Fruit fly (Drosophila melanogaster) whole organism, embryonic: ENCODE measurements around the gene dikar.

Experiments
- Aef1 ChIP-seq: fragments of 200-800 bp; sonication (Bioruptor generic); IDR thresholded peaks from 3 replicates; pipeline ENCODE4 v1.3.6; 2022; ENCODE audit warnings: missing biosample characterization, missing genetic modification characterization
- Awh ChIP-seq: fragments of 200-800 bp; sonication (Bioruptor generic); IDR thresholded peaks from 2 replicates; pipeline ENCODE4, ENCODE4 v1.3.6; 2022; ENCODE audit warnings: missing biosample characterization, missing genetic modification characterization
- CG10147 ChIP-seq: fragments of 200-800 bp; sonication (Bioruptor generic); optimal IDR thresholded peaks from 2 replicates; lab custom pipeline; 2019; ENCODE audit warnings: missing biosample characterization, mild to moderate bottlenecking, missing genetic modification characterization, moderate library complexity
- CG10543 ChIP-seq: fragments of 200-800 bp; sonication (Bioruptor generic); optimal IDR thresholded peaks from 3 replicates; lab custom pipeline; 2017; ENCODE audit warnings: missing biosample characterization, mild to moderate bottlenecking, missing genetic modification characterization, moderate library complexity
- CG11723 ChIP-seq: fragments of 200-800 bp; sonication (Bioruptor generic); optimal IDR thresholded peaks from 2 replicates; lab custom pipeline; 2017; ENCODE audit warnings: missing biosample characterization, mild to moderate bottlenecking, missing genetic modification characterization
- CG12104 ChIP-seq: fragments of 200-800 bp; sonication (Bioruptor generic); optimal IDR thresholded peaks from 3 replicates; lab custom pipeline; 2016; ENCODE audit warnings: missing biosample characterization, missing genetic modification characterization
- CG12299 ChIP-seq: fragments of 200-800 bp; sonication (Bioruptor generic); optimal IDR thresholded peaks from 2 replicates; lab custom pipeline; 2018; ENCODE audit warnings: missing biosample characterization, mild to moderate bottlenecking, missing genetic modification characterization
- CG14050 ChIP-seq: fragments of 200-800 bp; sonication (Bioruptor generic); IDR thresholded peaks from 3 replicates; pipeline ENCODE4 v1.3.6; 2022; ENCODE audit warnings: missing biosample characterization, missing genetic modification characterization
- CG15514 ChIP-seq: fragments of 200-800 bp; sonication (Bioruptor generic); optimal IDR thresholded peaks from 3 replicates; lab custom pipeline; 2017; ENCODE audit warnings: missing biosample characterization, missing genetic modification characterization, mild to moderate bottlenecking, moderate library complexity, missing genetic modification reagents
- CG17359 ChIP-seq: fragments of 200-800 bp; sonication (Bioruptor generic); optimal IDR thresholded peaks from 3 replicates; lab custom pipeline; 2018; ENCODE audit warnings: missing biosample characterization, mild to moderate bottlenecking, missing genetic modification characterization, moderate library complexity
- CG17612 ChIP-seq: fragments of 200-800 bp; sonication (Bioruptor generic); IDR thresholded peaks from 2 replicates; pipeline ENCODE4 v1.3.6; 2022; ENCODE audit warnings: missing biosample characterization, missing genetic modification characterization
- CG18599 ChIP-seq: fragments of 200-800 bp; sonication (Bioruptor generic); optimal IDR thresholded peaks from 3 replicates; lab custom pipeline; 2017; ENCODE audit warnings: missing biosample characterization, missing genetic modification characterization, mild to moderate bottlenecking, moderate library complexity, missing genetic modification reagents
- CG18764 ChIP-seq: fragments of 200-800 bp; sonication (Bioruptor generic); optimal IDR thresholded peaks from 3 replicates; lab custom pipeline; 2016; ENCODE audit warnings: missing biosample characterization, missing genetic modification characterization
- CG30020 ChIP-seq: fragments of 200-800 bp; optimal IDR thresholded peaks from 2 replicates; lab custom pipeline; 2019; ENCODE audit warnings: missing biosample characterization, mild to moderate bottlenecking, missing genetic modification characterization, moderate library complexity
- CG34422 ChIP-seq: fragments of 200-800 bp; sonication (Bioruptor generic); IDR thresholded peaks from 3 replicates; pipeline ENCODE4 v1.3.6; 2022; ENCODE audit warnings: missing biosample characterization, missing genetic modification characterization
- CG3838 ChIP-seq: fragments of 200-800 bp; sonication (Bioruptor generic); optimal IDR thresholded peaks from 3 replicates; lab custom pipeline; 2016; ENCODE audit warnings: missing biosample characterization, missing genetic modification characterization
- CG5953 ChIP-seq: fragments of 200-800 bp; sonication (Bioruptor generic); IDR thresholded peaks from 2 replicates; pipeline ENCODE4 v1.3.6; 2022; ENCODE audit warnings: missing biosample characterization, missing genetic modification characterization
- CG6654 ChIP-seq: fragments of 200-800 bp; sonication (Bioruptor generic); optimal IDR thresholded peaks from 2 replicates; lab custom pipeline; 2017; ENCODE audit warnings: missing biosample characterization, mild to moderate bottlenecking, missing genetic modification characterization
- CG7745 ChIP-seq: fragments of 200-800 bp; sonication (Bioruptor generic); optimal IDR thresholded peaks from 2 replicates; lab custom pipeline; 2018; ENCODE audit warnings: missing biosample characterization, mild to moderate bottlenecking, missing genetic modification characterization, moderate library complexity
- CG8359 ChIP-seq: fragments of 200-800 bp; sonication (Bioruptor generic); optimal IDR thresholded peaks from 2 replicates; lab custom pipeline; 2017; ENCODE audit warnings: missing biosample characterization, mild to moderate bottlenecking, missing genetic modification characterization, borderline replicate concordance
- CoRest ChIP-seq: fragments of 200-800 bp; sonication (Bioruptor generic); optimal IDR thresholded peaks from 3 replicates; lab custom pipeline; 2018; ENCODE audit warnings: missing biosample characterization, mild to moderate bottlenecking, missing genetic modification characterization, moderate library complexity
- D ChIP-seq, 2 experiments: fragments of 200-800 bp in 1 of 2; fragments of >200 bp in 1 of 2; sonication (Bioruptor generic) in 1 of 2; optimal IDR thresholded peaks; 2 replicates in 1 of 2; 3 replicates in 1 of 2; lab custom pipeline; 2017; ENCODE audit warnings: mild to moderate bottlenecking in 1 of 2, missing biosample characterization in 1 of 2, missing genetic modification characterization in 1 of 2, missing genetic modification reagents in 1 of 2
- Drgx ChIP-seq: fragments of 200-800 bp; sonication (Bioruptor generic); IDR thresholded peaks from 2 replicates; pipeline ENCODE4 v1.3.6; 2022; ENCODE audit warnings: missing biosample characterization, missing genetic modification characterization
- HLH54F ChIP-seq: fragments of 200-800 bp; sonication (Bioruptor generic); optimal IDR thresholded peaks from 3 replicates; lab custom pipeline; 2016; ENCODE audit warnings: missing biosample characterization, missing genetic modification characterization
- Hey ChIP-seq: fragments of 200-800 bp; sonication (Bioruptor generic); optimal IDR thresholded peaks from 3 replicates; lab custom pipeline; 2018; ENCODE audit warnings: missing biosample characterization, mild to moderate bottlenecking, missing genetic modification characterization
- Kr ChIP-seq: fragments of 200-800 bp; sonication (Bioruptor generic); optimal IDR thresholded peaks from 2 replicates; lab custom pipeline; 2017; ENCODE audit warnings: missing biosample characterization, mild to moderate bottlenecking, missing genetic modification characterization
- Nf-YB ChIP-seq: fragments of 200-800 bp; sonication (Bioruptor generic); optimal IDR thresholded peaks from 3 replicates; lab custom pipeline; 2019; ENCODE audit warnings: missing biosample characterization, mild to moderate bottlenecking, missing genetic modification characterization, moderate library complexity
- Poxn ChIP-seq: fragments of 200-800 bp; sonication (Bioruptor generic); IDR thresholded peaks from 2 replicates; pipeline ENCODE4 v1.3.6; 2022; ENCODE audit warnings: missing biosample characterization, missing genetic modification characterization
- Sry-β ChIP-seq: fragments of 200-800 bp; sonication (Bioruptor generic); optimal IDR thresholded peaks from 2 replicates; lab custom pipeline; 2018; ENCODE audit warnings: missing biosample characterization, mild to moderate bottlenecking, missing genetic modification characterization, moderate library complexity
- Xbp1 ChIP-seq: fragments of 200-800 bp; sonication (Bioruptor generic); optimal IDR thresholded peaks from 3 replicates; lab custom pipeline; 2016; ENCODE audit warnings: missing biosample characterization, mild to moderate bottlenecking, missing genetic modification characterization
- bbx ChIP-seq: fragments of 200-800 bp; sonication (Bioruptor generic); IDR thresholded peaks from 2 replicates; pipeline ENCODE4 v1.3.6; 2022; ENCODE audit warnings: missing biosample characterization, missing genetic modification characterization; ENCODE audit not compliant: partially characterized antibody
- bsh ChIP-seq, 2 experiments: fragments of 200-800 bp; sonication (Bioruptor generic); optimal IDR thresholded peaks; 2 replicates each; lab custom pipeline; 2017 to 2018; ENCODE audit warnings: mild to moderate bottlenecking in 2 of 2, missing biosample characterization in 2 of 2, missing genetic modification characterization in 2 of 2, moderate library complexity in 1 of 2
- chn ChIP-seq: fragments of 200-800 bp; sonication (Bioruptor generic); optimal IDR thresholded peaks from 2 replicates; lab custom pipeline; 2016; ENCODE audit warnings: missing biosample characterization, missing genetic modification characterization
- croc ChIP-seq: fragments of 200-800 bp; sonication (Bioruptor generic); conservative IDR thresholded peaks from 3 replicates; pipeline ENCODE4 v1.3.6; 2022; ENCODE audit warnings: missing biosample characterization, missing genetic modification characterization
- dan ChIP-seq: fragments of 200-800 bp; sonication (Bioruptor generic); IDR thresholded peaks from 2 replicates; pipeline ENCODE4 v1.3.6; 2022; ENCODE audit warnings: missing biosample characterization, missing genetic modification characterization
- dimm ChIP-seq: fragments of 200-800 bp; sonication (Bioruptor generic); IDR thresholded peaks from 2 replicates; pipeline ENCODE4 v1.3.6; 2022; ENCODE audit warnings: missing biosample characterization, missing genetic modification characterization
- exex ChIP-seq: fragments of 200-800 bp; sonication (Bioruptor generic); optimal IDR thresholded peaks from 4 replicates; lab custom pipeline; 2018; ENCODE audit warnings: missing biosample characterization, mild to moderate bottlenecking, missing genetic modification characterization, moderate library complexity
- gcm2 ChIP-seq: fragments of 200-800 bp; sonication (Bioruptor generic); optimal IDR thresholded peaks from 2 replicates; lab custom pipeline; 2016; ENCODE audit warnings: missing biosample characterization, missing genetic modification characterization
- hbn ChIP-seq: fragments of 200-800 bp; sonication (Bioruptor generic); IDR thresholded peaks from 2 replicates; pipeline ENCODE4 v1.3.6; 2022; ENCODE audit warnings: missing biosample characterization, missing genetic modification characterization; ENCODE audit not compliant: partially characterized antibody
- klu ChIP-seq: fragments of 200-800 bp; sonication (Bioruptor generic); IDR thresholded peaks from 2 replicates; pipeline ENCODE4 v1.3.6; 2022; ENCODE audit warnings: missing biosample characterization, missing genetic modification characterization
- lov ChIP-seq, 2 experiments: fragments of 200-800 bp in 1 of 2; fragments of >200 bp in 1 of 2; sonication (Bioruptor generic) in 1 of 2; IDR thresholded peaks in 1 of 2; optimal IDR thresholded peaks in 1 of 2; 2 replicates in 1 of 2; 3 replicates in 1 of 2; pipeline versions ENCODE4 v1.3.6 to Lab custom; 2017 to 2022; ENCODE audit warnings: missing biosample characterization in 1 of 2, missing genetic modification characterization in 1 of 2
- odd ChIP-seq: fragments of 200-800 bp; sonication (Bioruptor generic); optimal IDR thresholded peaks from 2 replicates; lab custom pipeline; 2017; ENCODE audit warnings: missing biosample characterization, mild to moderate bottlenecking, missing genetic modification characterization
- onecut ChIP-seq: fragments of 200-800 bp; sonication (Bioruptor generic); IDR thresholded peaks from 2 replicates; pipeline ENCODE4 v1.3.6; 2022; ENCODE audit warnings: missing biosample characterization, missing genetic modification characterization
- peb ChIP-seq: fragments of 200-800 bp; sonication (Bioruptor generic); IDR thresholded peaks from 2 replicates; pipeline ENCODE4 v1.3.6; 2022; ENCODE audit warnings: missing biosample characterization, missing genetic modification characterization
- pho ChIP-seq: fragments of 200-800 bp; sonication (Bioruptor generic); optimal IDR thresholded peaks from 2 replicates; lab custom pipeline; 2016; ENCODE audit warnings: missing biosample characterization, missing genetic modification characterization
- shn ChIP-seq: fragments of 200-800 bp; sonication (Bioruptor generic); optimal IDR thresholded peaks from 3 replicates; lab custom pipeline; 2016; ENCODE audit warnings: missing biosample characterization, missing genetic modification characterization
- stc ChIP-seq: fragments of 200-800 bp; sonication (Bioruptor generic); IDR thresholded peaks from 2 replicates; pipeline ENCODE4 v1.3.6; 2022; ENCODE audit warnings: missing biosample characterization, missing genetic modification characterization
- trem ChIP-seq: fragments of 200-800 bp; optimal IDR thresholded peaks from 3 replicates; lab custom pipeline; 2019; ENCODE audit warnings: missing biosample characterization, mild to moderate bottlenecking, missing genetic modification characterization, moderate library complexity
- wek ChIP-seq: fragments of 200-800 bp; sonication (Bioruptor generic); optimal IDR thresholded peaks from 3 replicates; lab custom pipeline; 2018; ENCODE audit warnings: missing biosample characterization, mild to moderate bottlenecking, missing genetic modification characterization, moderate library complexity
- zf30C ChIP-seq: fragments of 200-800 bp; sonication (Bioruptor generic); optimal IDR thresholded peaks from 3 replicates; lab custom pipeline; 2018; ENCODE audit warnings: missing biosample characterization, mild to moderate bottlenecking, missing genetic modification characterization

The dikar gene

DNA sequence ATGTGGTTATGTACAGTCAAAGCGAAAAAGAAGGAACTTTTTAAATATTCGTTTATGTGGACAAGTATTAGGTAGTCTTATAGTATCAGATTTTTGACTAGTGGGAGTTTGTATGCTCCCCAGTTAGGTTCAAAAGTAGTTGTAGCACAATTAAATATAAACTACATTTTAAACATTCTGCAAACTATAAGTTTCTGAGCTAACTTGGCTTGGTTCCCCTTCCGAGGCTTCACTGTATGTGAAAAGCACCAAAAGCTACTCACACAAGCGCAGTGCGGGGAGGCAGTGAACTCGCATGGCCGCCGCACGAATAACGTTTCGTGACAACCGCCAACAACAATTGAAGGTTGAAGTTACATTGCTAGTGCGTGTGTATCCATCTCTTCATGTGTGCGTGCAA lies 34.6 kb upstream of the dikar start (continued):
- no peak for TF ChIP-seq stc (GFP tag; lab: Robert Waterston, UW)
- TF ChIP-seq CG3838 (GFP tag; lab: Kevin White, UChicago) = no peak
- no peak for TF ChIP-seq Poxn (GFP tag; lab: Robert Waterston, UW)
- no peak for TF ChIP-seq pho (GFP tag; lab: Kevin White, UChicago)
- no peak for TF ChIP-seq CG11723 (GFP tag; lab: Kevin White, UChicago)
- TF ChIP-seq dimm = peak; percentile 33
- no peak for TF ChIP-seq dan (GFP tag; lab: Robert Waterston, UW)
- no peak for TF ChIP-seq CG12104
- no peak for TF ChIP-seq hbn (GFP tag; lab: Robert Waterston, UW)
- TF ChIP-seq CG12299 (tag; lab: Kevin White, UChicago) = no peak
- no peak for TF ChIP-seq CG17612
- TF ChIP-seq Nf-YB (GFP tag; lab: Kevin White, UChicago) = no peak
- no peak for TF ChIP-seq lov (optimal IDR thresholded peaks at IDR 0.05; lab: Kevin White, UChicago)
- TF ChIP-seq lov (GFP tag; IDR thresholded peaks at IDR 0.05; lab: Robert Waterston, UW) = no peak
- TF ChIP-seq odd (GFP tag; lab: Kevin White, UChicago) = no peak
- TF ChIP-seq CG18764 (GFP tag; lab: Kevin White, UChicago) = no peak
- TF ChIP-seq croc = no peak
- no peak for TF ChIP-seq bbx
- TF ChIP-seq CG5953 (GFP tag; lab: Robert Waterston, UW) = no peak
- TF ChIP-seq shn (GFP tag; lab: Kevin White, UChicago) = no peak
- no peak for TF ChIP-seq wek (GFP tag; lab: Kevin White, UChicago)
- peak; percentile 13 for TF ChIP-seq CG17359
- TF ChIP-seq onecut (GFP tag; lab: Robert Waterston, UW) = no peak
- no peak for TF ChIP-seq klu (GFP tag; lab: Robert Waterston, UW)
- TF ChIP-seq gcm2 (GFP tag; lab: Kevin White, UChicago) = no peak
- no peak for TF ChIP-seq CG10543 (GFP tag; lab: Kevin White, UChicago)
- TF ChIP-seq CG7745 (tag; lab: Kevin White, UChicago) = no peak
- no peak for TF ChIP-seq CG8359
- TF ChIP-seq CG15514 = no peak
- no peak for TF ChIP-seq Hey (tag; lab: Kevin White, UChicago)
- no peak for TF ChIP-seq CG6654 (GFP tag; lab: Kevin White, UChicago)
- TF ChIP-seq CG18599 = no peak
- TF ChIP-seq CoRest = peak; percentile 12
- TF ChIP-seq Drgx (GFP tag; lab: Robert Waterston, UW) = no peak; the same call in 1 of the 2 replicates
- no peak for TF ChIP-seq exex (tag; lab: Kevin White, UChicago)
- TF ChIP-seq HLH54F (GFP tag; lab: Kevin White, UChicago) = no peak
- 0 out of 2 replicates have a peak, but pooled peaks have one; percentile 7 for TF ChIP-seq peb (GFP tag; lab: Robert Waterston, UW)
- peak; percentile 9 for TF ChIP-seq Xbp1 (GFP tag; lab: Kevin White, UChicago)
- TF ChIP-seq bsh (GFP tag; optimal IDR thresholded peaks at IDR 0.05; lab: Kevin White, UChicago) = peak in 1 of 2 experiments; percentile 0
- no peak for TF ChIP-seq chn (GFP tag; lab: Kevin White, UChicago)
- TF ChIP-seq D (optimal IDR thresholded peaks at IDR 0.05; lab: Kevin White, UChicago) = no peak
- no peak for TF ChIP-seq D (GFP tag; optimal IDR thresholded peaks at IDR 0.05; lab: Kevin White, UChicago)
- peak; percentile 25; the same call in 2 of the 3 replicates for TF ChIP-seq Aef1 (GFP tag; lab: Robert Waterston, UW)
- TF ChIP-seq zf30C = no peak
- no peak for TF ChIP-seq Sry-β (GFP tag; lab: Kevin White, UChicago)
- TF ChIP-seq CG34422 (GFP tag; lab: Robert Waterston, UW) = 0 out of 3 replicates have a peak, but pooled peaks have one; percentile 56
- no peak for TF ChIP-seq CG30020
- no peak for TF ChIP-seq Kr (GFP tag; lab: Kevin White, UChicago)
- TF ChIP-seq trem (tag; lab: Kevin White, UChicago) = no peak
- TF ChIP-seq CG14050 = no peak
- TF ChIP-seq Awh (GFP tag; lab: Robert Waterston, UW) = no peak
- no peak for TF ChIP-seq CG10147 (GFP tag; lab: Kevin White, UChicago)
